Worm (Caenorhabditis elegans) whole organism, early embryonic: ENCODE results near the gene cest-30.

ENCODE experiments used
- B0310.2 ChIP-seq: sonication (generic microtip); optimal IDR thresholded peaks from 2 replicates; lab custom pipeline; 2016; ENCODE audit warnings: mild to moderate bottlenecking, missing genetic modification characterization, missing compliant biosample characterization
- F13C5.2 ChIP-seq: sonication (generic microtip); optimal IDR thresholded peaks from 2 replicates; lab custom pipeline; 2017; ENCODE audit warnings: mild to moderate bottlenecking, missing genetic modification characterization, inconsistent platforms, missing compliant biosample characterization
- aly-1 ChIP-seq: sonication (generic microtip); optimal IDR thresholded peaks from 2 replicates; lab custom pipeline; 2016; ENCODE audit warnings: missing genetic modification characterization, missing compliant biosample characterization
- ama-1 ChIP-seq: fragments of 150-350 bp; optimal IDR thresholded peaks from 2 replicates; lab custom pipeline; 2014
- ceh-13 ChIP-seq: fragments of 200-800 bp; sonication (Bioruptor generic); optimal IDR thresholded peaks from 2 replicates; lab custom pipeline; 2018; ENCODE audit warnings: mild to moderate bottlenecking, missing genetic modification characterization, missing compliant biosample characterization
- ceh-36 ChIP-seq: sonication (generic microtip); optimal IDR thresholded peaks from 2 replicates; lab custom pipeline; 2016; ENCODE audit warnings: missing genetic modification characterization, inconsistent platforms, missing compliant biosample characterization
- ets-7 ChIP-seq: sonication (generic microtip); optimal IDR thresholded peaks from 2 replicates; lab custom pipeline; 2016; ENCODE audit warnings: missing genotype, missing genetic modification characterization, missing compliant biosample characterization
- flt-1 ChIP-seq: fragments of 200-800 bp; sonication (Bioruptor generic); IDR thresholded peaks from 2 replicates; pipeline ENCODE4 v1.3.6; 2022; ENCODE audit warnings: missing genetic modification characterization, missing compliant biosample characterization
- hmbx-1 ChIP-seq: sonication (generic microtip); optimal IDR thresholded peaks from 2 replicates; lab custom pipeline; 2016; ENCODE audit warnings: mild to moderate bottlenecking, missing genetic modification characterization, missing compliant biosample characterization
- hmg-4 ChIP-seq: fragments of 200-800 bp; sonication (Bioruptor generic); optimal IDR thresholded peaks from 2 replicates; lab custom pipeline; 2018; ENCODE audit warnings: mild to moderate bottlenecking, missing genetic modification characterization, missing compliant biosample characterization
- hnd-1 ChIP-seq: sonication (generic microtip); optimal IDR thresholded peaks from 2 replicates; lab custom pipeline; 2016; ENCODE audit warnings: missing genetic modification characterization, missing compliant biosample characterization
- pes-1 ChIP-seq: fragments of 200-800 bp; sonication (Bioruptor generic); IDR thresholded peaks from 2 replicates; pipeline ENCODE4 v1.3.6; 2022; ENCODE audit warnings: missing genetic modification reagents, missing genetic modification characterization, missing compliant biosample characterization
- scrt-1 ChIP-seq: fragments of 200-800 bp; sonication (Bioruptor generic); IDR thresholded peaks from 2 replicates; pipeline ENCODE4 v1.3.6; 2022; ENCODE audit warnings: missing genetic modification characterization, missing compliant biosample characterization
- sea-1 ChIP-seq: fragments of 200-800 bp; sonication (Bioruptor generic); conservative IDR thresholded peaks from 2 replicates; pipeline ENCODE4 v1.3.6; 2022; ENCODE audit warnings: missing genetic modification characterization, missing compliant biosample characterization
- tbx-11 ChIP-seq: fragments of 200-800 bp; sonication (Bioruptor generic); IDR thresholded peaks from 2 replicates; pipeline ENCODE4 v1.3.6; 2022; ENCODE audit warnings: missing genetic modification characterization, missing compliant biosample characterization
- tbx-37 ChIP-seq: fragments of 200-800 bp; sonication (Bioruptor generic); conservative IDR thresholded peaks from 2 replicates; pipeline ENCODE4 v1.3.6; 2022; ENCODE audit warnings: missing genetic modification reagents, missing genetic modification characterization, missing compliant biosample characterization
- tra-4 ChIP-seq: sonication (generic microtip); optimal IDR thresholded peaks from 2 replicates; lab custom pipeline; 2017; ENCODE audit warnings: missing genetic modification characterization, missing compliant biosample characterization

Gene cest-30

DNA sequence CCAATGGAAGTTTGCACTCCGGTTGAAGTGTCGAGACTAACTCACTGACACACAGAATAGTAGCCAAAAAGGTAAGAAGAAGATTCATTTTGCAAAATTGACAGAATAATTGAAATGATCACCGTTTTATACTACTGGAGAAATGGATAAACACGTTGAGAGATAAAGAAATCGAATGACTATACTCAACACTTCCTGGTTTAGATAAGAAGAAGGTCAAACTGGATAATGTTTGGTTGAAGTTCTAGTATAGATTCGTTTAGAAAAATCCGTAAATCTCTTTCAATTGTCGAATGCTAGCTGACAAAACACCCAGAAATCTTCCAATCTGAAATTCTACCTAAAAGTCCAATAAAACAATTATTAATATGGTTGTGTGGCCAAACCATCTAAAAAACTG, 24.4 kb upstream of the cest-30 start, which contains the start of gene Y49G5A.1:
TSS of gene Y49G5A.1 (minus strand) at position 101 of the 400 bp plus-strand sequence.
- TF ChIP-seq flt-1 (GFP tag; lab: Robert Waterston, UW) (no peak), aly-1 (tag; lab: Kevin White, UChicago) (no peak), B0310.2 (tag; lab: Kevin White, UChicago) (no peak), tra-4 (tag; lab: Kevin White, UChicago) (no peak), hnd-1 (tag; lab: Kevin White, UChicago) (no peak), ama-1 (lab: Kevin White, UChicago) (no peak), F13C5.2 (no peak), tbx-37 (GFP tag; lab: Robert Waterston, UW) (no peak), ets-7 (tag; lab: Kevin White, UChicago) (no peak), hmg-4 (no peak), hmbx-1 (tag; lab: Kevin White, UChicago) (no peak), ceh-36 (no peak), sea-1 (GFP tag; lab: Robert Waterston, UW) (no peak), tbx-11 (GFP tag; lab: Robert Waterston, UW) (no peak), scrt-1 (GFP tag; lab: Robert Waterston, UW) (no peak), pes-1 (GFP tag; lab: Robert Waterston, UW) (no peak), ceh-13 (GFP tag; lab: Kevin White, UChicago) (no peak)

DNA sequence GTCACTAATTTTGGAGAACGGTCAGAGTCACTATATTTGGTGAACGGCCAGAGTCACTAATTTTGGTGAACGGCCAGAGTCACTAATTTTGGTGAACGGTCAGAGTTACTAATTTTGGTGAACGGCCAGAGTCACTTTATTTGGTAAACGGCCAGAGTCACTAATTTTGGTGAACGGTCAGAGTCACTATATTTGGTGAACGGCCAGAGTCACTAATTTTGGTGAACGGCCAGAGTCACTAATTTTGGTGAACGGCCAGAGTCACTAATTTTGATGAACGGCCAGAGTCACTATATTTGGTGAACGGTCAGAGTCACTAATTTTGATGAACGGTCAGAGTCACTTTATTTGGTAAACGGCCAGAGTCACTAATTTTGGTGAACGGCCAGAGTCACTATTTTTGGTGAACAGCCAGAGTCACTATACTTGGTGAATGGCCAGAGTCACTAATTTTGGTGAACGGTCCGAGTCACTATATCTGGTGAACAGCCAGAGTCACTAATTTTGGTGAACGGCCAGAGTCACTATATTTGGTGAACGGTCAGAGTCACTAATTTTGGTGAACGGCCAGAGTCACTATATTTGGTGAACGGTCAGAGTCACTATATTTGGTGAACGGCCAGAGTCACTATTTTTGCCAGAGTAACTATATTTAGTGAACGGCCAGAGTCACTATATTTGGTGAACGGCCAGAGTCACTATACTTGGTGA, 21.5 kb upstream of the cest-30 start:
- peak; percentile 74 for TF ChIP-seq hmg-4
- peak; percentile 53 for TF ChIP-seq tra-4 (tag; lab: Kevin White, UChicago)
- TF ChIP-seq ceh-36: peak; percentile 12
- TF ChIP-seq ceh-13 (GFP tag; lab: Kevin White, UChicago): peak; percentile 25
- peak; percentile 34 for TF ChIP-seq ets-7 (tag; lab: Kevin White, UChicago)

ce11 chrV:5278001-5278400, 15.1 kb upstream of the cest-30 start, which contains the start of gene B0238.9:
Gene B0238.9 (minus strand): TSS chrV:5278101.
- TF ChIP-seq B0310.2 (tag; lab: Kevin White, UChicago) (no peak), flt-1 (GFP tag; lab: Robert Waterston, UW) (no peak)

- TF ChIP-seq ceh-13 (GFP tag; lab: Kevin White, UChicago) (no peak), pes-1 (GFP tag; lab: Robert Waterston, UW) (0 out of 2 replicates have a peak, but pooled peaks have one; percentile 14)
These were observed 12.6 kb upstream of the cest-30 start for ce11 chrV:5275426-5276007.

- TF ChIP-seq F13C5.2: peak; percentile 27
- TF ChIP-seq flt-1 (GFP tag; lab: Robert Waterston, UW): no peak
- TF ChIP-seq pes-1 (GFP tag; lab: Robert Waterston, UW): peak; percentile 60; the same call in 1 of the 2 replicates
- 0 out of 2 replicates have a peak, but pooled peaks have one; percentile 55 for TF ChIP-seq tbx-11 (GFP tag; lab: Robert Waterston, UW)
- TF ChIP-seq ceh-13 (GFP tag; lab: Kevin White, UChicago): no peak
These were observed 12.1 kb upstream of the cest-30 start for ce11 chrV:5274974-5275373.

- TF ChIP-seq F13C5.2 (no peak), scrt-1 (GFP tag; lab: Robert Waterston, UW) (no peak), hmbx-1 (tag; lab: Kevin White, UChicago) (no peak), hmg-4 (no peak), B0310.2 (tag; lab: Kevin White, UChicago) (no peak), aly-1 (tag; lab: Kevin White, UChicago) (no peak), tra-4 (tag; lab: Kevin White, UChicago) (no peak), ets-7 (tag; lab: Kevin White, UChicago) (no peak)
These were observed 10.9 kb upstream of the cest-30 start, which contains the start of gene natc-2 for ce11 chrV:5273770-5274169. Gene natc-2 (plus strand): TSS chrV:5274070.

DNA sequence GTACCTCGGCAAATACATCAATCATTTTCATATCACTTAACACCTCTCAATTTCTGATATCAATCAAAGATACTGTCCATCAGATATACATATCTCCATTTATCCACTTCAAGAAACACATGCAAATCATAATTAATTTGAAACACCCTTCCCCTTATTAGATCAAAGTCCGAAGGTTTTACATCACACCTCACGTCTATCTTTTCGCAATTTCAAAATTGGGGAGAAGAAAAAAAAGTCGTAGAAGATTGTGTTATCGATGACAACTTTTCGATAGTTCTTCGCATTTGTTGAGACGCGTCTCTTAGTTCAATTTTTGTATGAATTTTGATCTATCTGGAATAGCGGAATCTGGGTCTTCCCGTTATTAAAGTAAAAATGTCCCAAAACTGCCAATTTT, 10.3 kb upstream of the cest-30 start:
- TF ChIP-seq ets-7 (tag; lab: Kevin White, UChicago) (no peak), pes-1 (GFP tag; lab: Robert Waterston, UW) (no peak), ama-1 (lab: Kevin White, UChicago) (no peak), B0310.2 (tag; lab: Kevin White, UChicago) (no peak)

DNA sequence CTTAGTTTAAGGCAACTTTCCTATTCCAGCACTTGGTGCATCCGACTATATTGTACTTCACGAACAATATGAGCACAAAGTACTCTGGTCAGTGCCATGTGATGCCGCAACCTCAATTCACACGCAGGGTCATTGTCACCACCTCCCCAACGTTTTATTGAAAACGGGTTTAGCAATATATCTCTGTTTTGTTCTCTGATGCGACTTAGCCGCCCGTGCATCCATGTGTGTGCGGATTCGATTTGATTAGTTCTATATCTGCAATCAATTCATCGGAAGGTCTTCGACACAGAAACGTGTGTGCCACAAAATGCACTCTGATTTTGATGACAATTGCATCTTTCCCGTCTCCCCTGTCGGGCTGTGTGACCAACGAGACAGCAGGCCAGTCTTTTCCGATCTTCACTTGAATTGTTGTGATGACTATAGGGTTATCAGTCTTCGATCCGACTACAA, 9.7 kb upstream of the cest-30 start:
- TF ChIP-seq B0310.2 (tag; lab: Kevin White, UChicago) (no peak), hnd-1 (tag; lab: Kevin White, UChicago) (no peak), ceh-13 (GFP tag; lab: Kevin White, UChicago) (no peak), tra-4 (tag; lab: Kevin White, UChicago) (no peak), F13C5.2 (no peak), ceh-36 (no peak), tbx-11 (GFP tag; lab: Robert Waterston, UW) (no peak), tbx-37 (GFP tag; lab: Robert Waterston, UW) (no peak), hmbx-1 (tag; lab: Kevin White, UChicago) (no peak), ets-7 (tag; lab: Kevin White, UChicago) (no peak), aly-1 (tag; lab: Kevin White, UChicago) (no peak), pes-1 (GFP tag; lab: Robert Waterston, UW) (no peak), sea-1 (GFP tag; lab: Robert Waterston, UW) (no peak), flt-1 (GFP tag; lab: Robert Waterston, UW) (no peak), scrt-1 (GFP tag; lab: Robert Waterston, UW) (no peak), hmg-4 (no peak), ama-1 (lab: Kevin White, UChicago) (no peak)
